Fruit fly (Drosophila melanogaster): ENCODE measurements around the gene Ca-beta.

Ca-beta gene

DNA sequence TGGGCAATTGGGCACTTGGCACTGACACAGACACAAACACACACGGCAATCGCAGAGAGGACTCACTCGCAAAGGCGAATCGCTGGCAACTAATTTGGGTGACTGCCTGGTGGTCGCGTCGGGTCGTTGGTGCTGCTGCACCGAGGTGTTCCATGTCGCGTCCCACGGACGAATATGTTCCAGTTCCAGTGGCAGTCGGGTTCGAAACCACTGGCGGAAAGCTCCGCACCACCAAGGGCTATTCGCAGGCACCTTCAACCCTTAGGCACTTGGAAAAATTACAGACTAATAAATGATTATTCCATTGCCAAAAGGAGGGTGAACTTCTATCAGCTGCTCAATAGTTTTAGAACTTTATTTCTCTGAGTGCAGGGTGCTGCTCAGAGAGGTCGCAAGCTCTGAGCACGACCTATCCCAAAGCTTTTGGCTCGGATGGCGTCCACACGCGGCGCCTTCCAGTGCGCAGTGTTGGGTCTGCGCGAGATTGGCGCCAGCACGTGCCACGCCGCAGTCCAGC is at the start of gene Ca-beta (continued):
- TF ChIP-seq CG31441 (GFP tag; IDR thresholded peaks at IDR 0.05), result no peak
- no peak for TF ChIP-seq Dref (GFP tag; IDR thresholded peaks at IDR 0.05)
- peak; percentile 56 for TF ChIP-seq HLH3B (GFP tag; IDR thresholded peaks at IDR 0.05)
- TF ChIP-seq jing (GFP tag; optimal IDR thresholded peaks at IDR 0.05), result no peak
- TF ChIP-seq Hmr (GFP tag; optimal IDR thresholded peaks at IDR 0.05), result peak; percentile 75
- no peak for TF ChIP-seq Vsx1 (GFP tag; optimal IDR thresholded peaks at IDR 0.05)
- TF ChIP-seq Ravus (GFP tag; IDR thresholded peaks at IDR 0.05), result no peak
- no peak for TF ChIP-seq Mad (GFP tag; optimal IDR thresholded peaks at IDR 0.05)
- no peak for TF ChIP-seq pfk (GFP tag; optimal IDR thresholded peaks at IDR 0.05)
- no peak for TF ChIP-seq crc (GFP tag; optimal IDR thresholded peaks at IDR 0.05)
- no peak for TF ChIP-seq CG18262 (tag; optimal IDR thresholded peaks at IDR 0.05)
- TF ChIP-seq zen (tag; optimal IDR thresholded peaks at IDR 0.05), result no peak
- peak; percentile 71 for TF ChIP-seq CG10543 (GFP tag; optimal IDR thresholded peaks at IDR 0.05)
- TF ChIP-seq CG3995 (GFP tag; optimal IDR thresholded peaks at IDR 0.05), result no peak
- no peak for TF ChIP-seq cg (GFP tag; optimal IDR thresholded peaks at IDR 0.05)
- peak; percentile 33; the same call in 1 of the 2 replicates for TF ChIP-seq Xrp1 (GFP tag; IDR thresholded peaks at IDR 0.05)
- TF ChIP-seq Deaf1 (tag; optimal IDR thresholded peaks at IDR 0.05), result peak; percentile 70
- peak; percentile 10 for TF ChIP-seq tup (GFP tag; optimal IDR thresholded peaks at IDR 0.05)
- TF ChIP-seq so (GFP tag; IDR thresholded peaks at IDR 0.05), result no peak
- TF ChIP-seq Tbp (GFP tag; optimal IDR thresholded peaks at IDR 0.05), result no peak
- peak; percentile 57 for TF ChIP-seq CG10147 (GFP tag; optimal IDR thresholded peaks at IDR 0.05)
- TF ChIP-seq Rx (GFP tag; IDR thresholded peaks at IDR 0.05), result no peak
- no peak for TF ChIP-seq wor (GFP tag; IDR thresholded peaks at IDR 0.05)
- no peak for TF ChIP-seq ap (GFP tag; IDR thresholded peaks at IDR 0.05)
- no peak for TF ChIP-seq CG1602 (GFP tag; optimal IDR thresholded peaks at IDR 0.05)
- no peak for TF ChIP-seq Chrac-16 (GFP tag; optimal IDR thresholded peaks at IDR 0.05)
- TF ChIP-seq schlank (tag; optimal IDR thresholded peaks at IDR 0.05), result peak; percentile 30
- TF ChIP-seq bigmax (GFP tag; optimal IDR thresholded peaks at IDR 0.05), result no peak
- TF ChIP-seq CG8924 (tag; optimal IDR thresholded peaks at IDR 0.05), result peak; percentile 21
- peak; percentile 53; the same call in 1 of the 2 replicates for TF ChIP-seq ranshi (GFP tag; IDR thresholded peaks at IDR 0.05)
- TF ChIP-seq NC2α (GFP tag; optimal IDR thresholded peaks at IDR 0.05), result no peak
- TF ChIP-seq lov (optimal IDR thresholded peaks at IDR 0.05), result no peak
- TF ChIP-seq lov (GFP tag; IDR thresholded peaks at IDR 0.05), result no peak
- no peak for TF ChIP-seq cas (GFP tag; IDR thresholded peaks at IDR 0.05)
- TF ChIP-seq pita (GFP tag; optimal IDR thresholded peaks at IDR 0.05), result no peak
- TF ChIP-seq sim (GFP tag; IDR thresholded peaks at IDR 0.05), result no peak
- TF ChIP-seq corto (GFP tag; optimal IDR thresholded peaks at IDR 0.05), result no peak
- no peak for TF ChIP-seq ftz-f1 (GFP tag; optimal IDR thresholded peaks at IDR 0.05)
- peak; percentile 38 for TF ChIP-seq CG6765 (GFP tag; optimal IDR thresholded peaks at IDR 0.05)
- no peak for TF ChIP-seq slp2 (GFP tag; optimal IDR thresholded peaks at IDR 0.05)
- no peak for TF ChIP-seq Usf (GFP tag; optimal IDR thresholded peaks at IDR 0.05)
- TF ChIP-seq chn (GFP tag; optimal IDR thresholded peaks at IDR 0.05), result no peak
- no peak for TF ChIP-seq Lim3 (GFP tag; IDR thresholded peaks at IDR 0.05)
- peak; percentile 78 for TF ChIP-seq CG12769 (tag; optimal IDR thresholded peaks at IDR 0.05)
- TF ChIP-seq peb (GFP tag; IDR thresholded peaks at IDR 0.05), result no peak
- TF ChIP-seq Sry-β (GFP tag; optimal IDR thresholded peaks at IDR 0.05), result no peak
- TF ChIP-seq ERR (GFP tag; optimal IDR thresholded peaks at IDR 0.05), result no peak
- TF ChIP-seq Hand (GFP tag; optimal IDR thresholded peaks at IDR 0.05), result peak; percentile 71
- peak; percentile 34 for TF ChIP-seq her (GFP tag; optimal IDR thresholded peaks at IDR 0.05)
- TF ChIP-seq zen2 (GFP tag; IDR thresholded peaks at IDR 0.05; ENCODE audit: partially characterized antibody), result no peak
- TF ChIP-seq E2f2 (GFP tag; IDR thresholded peaks at IDR 0.05), result peak; percentile 18; the same call in 1 of the 2 replicates
- no peak for TF ChIP-seq Dfd (GFP tag; optimal IDR thresholded peaks at IDR 0.05)
